Worm (Caenorhabditis elegans) whole organism, L4/young adult: ENCODE results near the gene lnp-1.

Source experiments
- dao-5 ChIP-seq: sonication (generic microtip); optimal IDR thresholded peaks from 2 replicates; lab custom pipeline; 2016; ENCODE audit warnings: missing genotype, missing genetic modification characterization, moderate library complexity, missing compliant biosample characterization
- him-1 ChIP-seq: sonication (generic microtip); optimal IDR thresholded peaks from 2 replicates; lab custom pipeline; 2016; ENCODE audit warnings: missing genotype, missing genetic modification reagents, missing genetic modification characterization, missing compliant biosample characterization

DNA sequence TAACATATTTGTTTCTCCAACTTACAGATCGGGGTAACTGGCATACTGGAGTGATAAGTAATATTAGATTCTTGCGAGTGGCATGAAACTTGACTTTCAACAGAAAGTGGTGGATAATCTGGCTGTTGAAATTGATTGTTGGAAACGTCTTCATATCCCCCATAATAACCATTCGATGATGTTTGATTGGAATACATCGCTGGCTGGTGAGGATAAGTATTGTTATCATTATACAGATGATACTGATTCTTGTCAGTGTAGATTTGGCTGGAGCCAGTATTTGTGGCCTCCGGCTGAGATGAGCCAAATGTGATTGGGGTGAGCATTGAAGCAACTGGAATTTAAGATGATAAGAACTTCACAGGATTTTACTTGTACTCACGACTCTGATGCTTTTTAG is 26.5 kb downstream of the lnp-1 start:
- TF ChIP-seq him-1 (tag; lab: Kevin White, UChicago) (no peak), dao-5 (tag; lab: Kevin White, UChicago) (no peak)
